Worm (Caenorhabditis elegans) whole organism, L1 larva: ENCODE data around the gene dac-1.

Source experiments
- lin-13 ChIP-seq: fragments of 150-350 bp; optimal IDR thresholded peaks from 2 replicates; lab custom pipeline; 2014; ENCODE audit warnings: missing biosample characterization, missing genetic modification reagents, missing genetic modification characterization
- nhr-76 ChIP-seq: sonication (generic microtip); optimal IDR thresholded peaks from 2 replicates; lab custom pipeline; 2017; ENCODE audit warnings: missing biosample characterization, missing genetic modification characterization
- pag-3 ChIP-seq: sonication (generic microtip); optimal IDR thresholded peaks from 2 replicates; lab custom pipeline; 2017; ENCODE audit warnings: missing genetic modification characterization, mild to moderate bottlenecking, missing compliant biosample characterization, antibody characterized with exemption, borderline replicate concordance; ENCODE audit not compliant: insufficient read depth

DNA sequence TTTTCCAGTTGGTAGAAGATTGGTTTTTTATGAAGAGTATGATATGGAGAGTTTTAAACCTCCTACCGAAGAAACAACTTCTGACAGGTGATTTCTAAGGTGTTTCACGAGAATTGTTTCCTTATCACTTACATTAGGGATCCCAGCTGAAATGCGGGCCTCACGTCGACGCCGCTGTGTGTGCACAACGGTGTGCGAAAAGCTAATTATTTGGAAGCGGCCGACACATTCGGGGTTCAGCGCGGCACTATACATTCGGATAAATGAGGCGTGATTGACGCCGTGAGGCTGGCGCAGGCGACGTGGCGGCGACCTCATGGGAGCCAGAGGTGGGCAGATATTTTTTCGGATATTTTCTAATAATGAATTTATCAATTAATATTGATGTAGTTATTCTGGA, 3.4 kb downstream of the dac-1 start:
- no peak for TF ChIP-seq nhr-76 (tag; lab: Kevin White, UChicago)
- TF ChIP-seq pag-3 = no peak
- TF ChIP-seq lin-13 (GFP tag; lab: Kevin White, UChicago) = no peak
